Worm (Caenorhabditis elegans) whole organism, L3 larva: ENCODE results near the gene hpo-15.

ENCODE experiments used
- ama-1 ChIP-seq: fragments of 150-350 bp; optimal IDR thresholded peaks from 2 replicates; lab custom pipeline; 2018
- elt-1 ChIP-seq: fragments of 150-350 bp; optimal IDR thresholded peaks from 2 replicates; lab custom pipeline; 2014; ENCODE audit warnings: missing biosample characterization, missing genetic modification characterization
- ztf-4 ChIP-seq: fragments of 150-350 bp; optimal IDR thresholded peaks from 2 replicates; lab custom pipeline; 2014; ENCODE audit warnings: missing biosample characterization, missing genetic modification characterization

DNA sequence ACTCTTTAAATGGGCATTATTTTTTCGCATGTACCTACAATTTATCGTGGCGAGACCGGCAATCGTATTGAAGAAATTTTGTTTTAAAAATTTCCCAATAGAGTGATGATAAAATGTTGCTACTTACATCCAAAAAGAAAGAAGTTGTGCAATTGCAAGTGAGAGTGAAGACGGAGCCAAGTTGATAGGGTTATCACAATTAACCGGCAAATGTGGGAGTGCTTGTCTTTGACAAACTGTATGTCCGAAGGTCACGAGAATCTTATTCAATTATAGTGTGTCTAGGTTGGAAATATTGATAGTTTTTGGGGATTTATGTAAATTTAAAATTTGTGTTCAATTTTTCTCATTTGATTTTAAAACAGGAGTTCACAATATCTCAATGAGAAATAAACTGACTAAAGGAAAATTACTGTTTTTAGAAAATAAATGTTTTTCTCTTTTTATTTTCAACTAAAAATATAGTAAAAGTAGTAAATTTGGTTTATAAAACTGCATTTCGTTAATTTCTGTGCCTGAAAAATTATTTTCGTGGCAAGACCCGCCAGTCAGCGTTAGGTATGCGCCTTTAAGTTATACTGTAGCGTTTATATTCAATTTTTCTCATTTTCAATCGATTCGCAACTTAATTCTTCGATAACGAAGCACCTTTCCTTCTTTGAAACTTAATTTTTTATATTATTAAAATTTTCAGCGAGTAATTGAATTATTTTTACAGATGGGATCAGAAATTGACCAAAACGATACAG is at the start of gene hpo-15, which contains the start of gene mms-19:
- TF ChIP-seq ama-1 (no peak), ztf-4 (no peak), elt-1 (no peak)
